Fruit fly (Drosophila melanogaster) whole organism, embryonic: Measurements from ENCODE around the gene CG7551.

Experiments
- BtbVII ChIP-seq: fragments of 200-800 bp; sonication (Bioruptor generic); optimal IDR thresholded peaks from 3 replicates; lab custom pipeline; 2017; ENCODE audit warnings: missing biosample characterization, mild to moderate bottlenecking, missing genetic modification characterization
- CG10321 ChIP-seq: fragments of 200-800 bp; sonication (Bioruptor generic); IDR thresholded peaks from 2 replicates; pipeline ENCODE4 v1.3.6; 2022; ENCODE audit warnings: missing biosample characterization, missing genetic modification characterization
- CG10366 ChIP-seq: fragments of 200-800 bp; sonication (Bioruptor generic); IDR thresholded peaks from 2 replicates; pipeline ENCODE4 v1.3.6; 2022; ENCODE audit warnings: missing biosample characterization, missing genetic modification characterization
- CG10959 ChIP-seq: fragments of 200-800 bp; sonication (Bioruptor generic); IDR thresholded peaks from 2 replicates; pipeline ENCODE4 v1.3.6; 2022; ENCODE audit warnings: missing biosample characterization, missing genetic modification characterization
- CG10979 ChIP-seq: fragments of 200-800 bp; sonication (Bioruptor generic); optimal IDR thresholded peaks from 2 replicates; lab custom pipeline; 2018; ENCODE audit warnings: missing biosample characterization, mild to moderate bottlenecking, missing genetic modification characterization, moderate library complexity
- CG11560 ChIP-seq: fragments of 200-800 bp; sonication (Bioruptor generic); IDR thresholded peaks from 3 replicates; pipeline ENCODE4 v1.3.6; 2022; ENCODE audit warnings: missing biosample characterization, missing genetic modification characterization
- CG12155 ChIP-seq: fragments of 200-800 bp; sonication (Bioruptor generic); optimal IDR thresholded peaks from 3 replicates; lab custom pipeline; 2016; ENCODE audit warnings: missing biosample characterization, missing genetic modification characterization
- CG13424 ChIP-seq: fragments of 200-800 bp; sonication (Bioruptor generic); optimal IDR thresholded peaks from 2 replicates; lab custom pipeline; 2019; ENCODE audit warnings: missing biosample characterization, mild to moderate bottlenecking, missing genetic modification characterization, moderate library complexity
- CG17361 ChIP-seq: fragments of 200-800 bp; sonication (Bioruptor generic); IDR thresholded peaks from 3 replicates; pipeline ENCODE4 v1.3.6; 2022; ENCODE audit warnings: missing biosample characterization, missing genetic modification characterization
- CG18476 ChIP-seq: fragments of 200-800 bp; sonication (Bioruptor generic); optimal IDR thresholded peaks from 2 replicates; lab custom pipeline; 2016; ENCODE audit warnings: missing biosample characterization, mild to moderate bottlenecking, missing genetic modification characterization
- CG18619 ChIP-seq: fragments of 200-800 bp; sonication (Bioruptor generic); optimal IDR thresholded peaks from 3 replicates; lab custom pipeline; 2017; ENCODE audit warnings: missing biosample characterization, mild to moderate bottlenecking, missing genetic modification characterization
- CG18764 ChIP-seq: fragments of 200-800 bp; sonication (Bioruptor generic); optimal IDR thresholded peaks from 3 replicates; lab custom pipeline; 2016; ENCODE audit warnings: missing biosample characterization, missing genetic modification characterization
- CG2120 ChIP-seq: fragments of 200-800 bp; sonication (Bioruptor generic); optimal IDR thresholded peaks from 3 replicates; lab custom pipeline; 2016; ENCODE audit warnings: missing biosample characterization, missing genetic modification characterization
- CG2202 ChIP-seq: fragments of 200-800 bp; sonication (Bioruptor generic); optimal IDR thresholded peaks from 2 replicates; lab custom pipeline; 2018; ENCODE audit warnings: missing biosample characterization, mild to moderate bottlenecking, missing genetic modification characterization
- CG30431 ChIP-seq: fragments of 200-800 bp; sonication (Bioruptor generic); optimal IDR thresholded peaks from 2 replicates; lab custom pipeline; 2017; ENCODE audit warnings: missing biosample characterization, missing genetic modification characterization
- CG33213 ChIP-seq: fragments of 200-800 bp; sonication (Bioruptor generic); optimal IDR thresholded peaks from 3 replicates; lab custom pipeline; 2016; ENCODE audit warnings: missing biosample characterization, missing genetic modification characterization
- CG33557 ChIP-seq: fragments of 200-800 bp; sonication (Bioruptor generic); optimal IDR thresholded peaks from 2 replicates; lab custom pipeline; 2019; ENCODE audit warnings: missing biosample characterization, mild to moderate bottlenecking, missing genetic modification characterization, moderate library complexity
- CG4424 ChIP-seq: fragments of 200-800 bp; sonication (Bioruptor generic); optimal IDR thresholded peaks from 3 replicates; lab custom pipeline; 2016; ENCODE audit warnings: missing biosample characterization, missing genetic modification characterization
- CG4617 ChIP-seq: fragments of 200-800 bp; sonication (Bioruptor generic); optimal IDR thresholded peaks from 3 replicates; lab custom pipeline; 2016; ENCODE audit warnings: missing biosample characterization, missing genetic modification characterization, borderline replicate concordance
- CG4854 ChIP-seq: fragments of 200-800 bp; sonication (Bioruptor generic); optimal IDR thresholded peaks from 2 replicates; lab custom pipeline; 2016; ENCODE audit warnings: missing biosample characterization, missing genetic modification characterization, inconsistent platforms
- CG7556 ChIP-seq: fragments of 200-800 bp; sonication (Bioruptor generic); optimal IDR thresholded peaks from 2 replicates; lab custom pipeline; 2017; ENCODE audit warnings: missing biosample characterization, mild to moderate bottlenecking, missing genetic modification characterization
- Chrac-16 ChIP-seq: fragments of 200-800 bp; sonication (Bioruptor generic); optimal IDR thresholded peaks from 3 replicates; lab custom pipeline; 2016; ENCODE audit warnings: missing biosample characterization, missing genetic modification characterization
- CoRest ChIP-seq: fragments of 200-800 bp; sonication (Bioruptor generic); optimal IDR thresholded peaks from 3 replicates; lab custom pipeline; 2018; ENCODE audit warnings: missing biosample characterization, mild to moderate bottlenecking, missing genetic modification characterization, moderate library complexity
- Deaf1 ChIP-seq: fragments of 200-800 bp; optimal IDR thresholded peaks from 3 replicates; lab custom pipeline; 2019; ENCODE audit warnings: missing biosample characterization, mild to moderate bottlenecking, missing genetic modification characterization, moderate library complexity
- Dip3 ChIP-seq: fragments of 200-800 bp; sonication (Bioruptor generic); optimal IDR thresholded peaks from 3 replicates; lab custom pipeline; 2016; ENCODE audit warnings: missing biosample characterization, missing genetic modification characterization
- Fer3 ChIP-seq: fragments of 200-800 bp; sonication (Bioruptor generic); optimal IDR thresholded peaks from 2 replicates; lab custom pipeline; 2018; ENCODE audit warnings: missing biosample characterization, mild to moderate bottlenecking, missing genetic modification characterization, moderate library complexity
- H2.0 ChIP-seq: fragments of 200-800 bp; sonication (Bioruptor generic); IDR thresholded peaks from 2 replicates; pipeline ENCODE4 v1.3.6; 2022; ENCODE audit warnings: missing biosample characterization, missing genetic modification characterization
- Mrtf ChIP-seq: fragments of 200-800 bp; sonication (Bioruptor generic); IDR thresholded peaks from 3 replicates; pipeline ENCODE4 v1.3.6; 2022; ENCODE audit warnings: missing biosample characterization, missing genetic modification characterization
- NC2α ChIP-seq: fragments of 200-800 bp; sonication (Bioruptor generic); optimal IDR thresholded peaks from 2 replicates; lab custom pipeline; 2016; ENCODE audit warnings: missing biosample characterization, missing genetic modification characterization
- Xbp1 ChIP-seq: fragments of 200-800 bp; sonication (Bioruptor generic); optimal IDR thresholded peaks from 3 replicates; lab custom pipeline; 2016; ENCODE audit warnings: missing biosample characterization, mild to moderate bottlenecking, missing genetic modification characterization
- ac ChIP-seq: fragments of 200-800 bp; sonication (Bioruptor generic); optimal IDR thresholded peaks from 3 replicates; lab custom pipeline; 2017; ENCODE audit warnings: missing biosample characterization, mild to moderate bottlenecking, missing genetic modification characterization
- bab2 ChIP-seq: fragments of 200-800 bp; sonication (Bioruptor generic); optimal IDR thresholded peaks from 2 replicates; lab custom pipeline; 2016; ENCODE audit warnings: missing biosample characterization, missing genetic modification characterization
- chif ChIP-seq, 2 experiments: fragments of 200-800 bp; sonication (Bioruptor generic); optimal IDR thresholded peaks; 3 replicates each; lab custom pipeline; 2016; ENCODE audit warnings: missing biosample characterization in 2 of 2, missing genetic modification characterization in 2 of 2
- chinmo ChIP-seq: fragments of 200-800 bp; sonication (Bioruptor generic); IDR thresholded peaks from 4 replicates; pipeline ENCODE4 v1.3.6; 2022; ENCODE audit warnings: missing biosample characterization, missing genetic modification characterization; ENCODE audit not compliant: partially characterized antibody
- crc ChIP-seq: fragments of 200-800 bp; sonication (Bioruptor generic); optimal IDR thresholded peaks from 2 replicates; lab custom pipeline; 2016; ENCODE audit warnings: missing biosample characterization, missing genetic modification characterization
- cwo ChIP-seq: fragments of 200-800 bp; sonication (Bioruptor generic); optimal IDR thresholded peaks from 3 replicates; lab custom pipeline; 2017; ENCODE audit warnings: missing biosample characterization, missing genetic modification characterization, mild to moderate bottlenecking, moderate library complexity, missing genetic modification reagents
- dimm ChIP-seq: fragments of 200-800 bp; sonication (Bioruptor generic); IDR thresholded peaks from 2 replicates; pipeline ENCODE4 v1.3.6; 2022; ENCODE audit warnings: missing biosample characterization, missing genetic modification characterization
- exex ChIP-seq: fragments of 200-800 bp; sonication (Bioruptor generic); optimal IDR thresholded peaks from 4 replicates; lab custom pipeline; 2018; ENCODE audit warnings: missing biosample characterization, mild to moderate bottlenecking, missing genetic modification characterization, moderate library complexity
- gcm ChIP-seq: fragments of 200-800 bp; sonication (Bioruptor generic); optimal IDR thresholded peaks from 2 replicates; lab custom pipeline; 2019; ENCODE audit warnings: missing biosample characterization, mild to moderate bottlenecking, missing genetic modification characterization, moderate library complexity
- ind ChIP-seq: fragments of 200-800 bp; sonication (Bioruptor generic); optimal IDR thresholded peaks from 3 replicates; lab custom pipeline; 2016; ENCODE audit warnings: missing biosample characterization, missing genetic modification characterization
- ken ChIP-seq: fragments of 200-800 bp; sonication (Bioruptor generic); IDR thresholded peaks from 3 replicates; pipeline ENCODE4 v1.3.6; 2022; ENCODE audit warnings: missing biosample characterization, missing genetic modification characterization
- nom ChIP-seq: fragments of 200-800 bp; sonication (Bioruptor generic); optimal IDR thresholded peaks from 2 replicates; lab custom pipeline; 2017; ENCODE audit warnings: missing biosample characterization, missing genetic modification characterization, mild to moderate bottlenecking, moderate library complexity, missing genetic modification reagents
- pita ChIP-seq: fragments of 200-800 bp; sonication (Bioruptor generic); optimal IDR thresholded peaks from 2 replicates; lab custom pipeline; 2017; ENCODE audit warnings: missing biosample characterization, mild to moderate bottlenecking, missing genetic modification characterization
- ranshi ChIP-seq: fragments of 200-800 bp; sonication (Bioruptor generic); IDR thresholded peaks from 2 replicates; pipeline ENCODE4 v1.3.6; 2022; ENCODE audit warnings: missing biosample characterization, missing genetic modification characterization
- scrt ChIP-seq: fragments of 200-800 bp; sonication (Bioruptor generic); optimal IDR thresholded peaks from 2 replicates; lab custom pipeline; 2018; ENCODE audit warnings: missing biosample characterization, mild to moderate bottlenecking, missing genetic modification characterization, moderate library complexity
- sens-2 ChIP-seq: fragments of 200-800 bp; sonication (Bioruptor generic); IDR thresholded peaks from 2 replicates; pipeline ENCODE4 v1.3.6; 2022; ENCODE audit warnings: missing biosample characterization, missing genetic modification characterization
- so ChIP-seq: fragments of 200-800 bp; sonication (Bioruptor generic); IDR thresholded peaks from 3 replicates; pipeline ENCODE4 v1.3.6; 2022; ENCODE audit warnings: missing biosample characterization, missing genetic modification characterization
- tgo ChIP-seq: fragments of 200-800 bp; sonication (Bioruptor generic); IDR thresholded peaks from 3 replicates; pipeline ENCODE4 v1.3.6; 2022; ENCODE audit warnings: missing biosample characterization, missing genetic modification characterization
- ttk ChIP-seq: fragments of 200-800 bp; sonication (Bioruptor generic); IDR thresholded peaks from 2 replicates; pipeline ENCODE4 v2.1.2; 2022; ENCODE audit warnings: missing biosample characterization, missing genetic modification characterization
- tup ChIP-seq: fragments of 200-800 bp; sonication (Bioruptor generic); optimal IDR thresholded peaks from 2 replicates; lab custom pipeline; 2016; ENCODE audit warnings: missing biosample characterization, mild to moderate bottlenecking, missing genetic modification characterization, moderate library complexity
- twi ChIP-seq: fragments of 200-800 bp; optimal IDR thresholded peaks from 2 replicates; lab custom pipeline; 2019; ENCODE audit warnings: missing biosample characterization, mild to moderate bottlenecking, missing genetic modification characterization, moderate library complexity

CG7551 gene

dm6 chr3L:11415382-11415781 is 42.9 kb upstream of the CG7551 start (continued):
- peak; percentile 75 for TF ChIP-seq CoRest
- TF ChIP-seq sens-2 (GFP tag; lab: Robert Waterston, UW), result peak; percentile 83
- peak; percentile 58 for TF ChIP-seq CG18764 (GFP tag; lab: Kevin White, UChicago)
- TF ChIP-seq so (GFP tag; lab: Robert Waterston, UW), result peak; percentile 67; the same call in 2 of the 3 replicates
- peak; percentile 24 for TF ChIP-seq twi (tag; lab: Kevin White, UChicago)
- peak; percentile 50 for TF ChIP-seq bab2
- TF ChIP-seq pita, result no peak
- TF ChIP-seq CG18476, result peak; percentile 67
- peak; percentile 93 for TF ChIP-seq CG10979
- TF ChIP-seq CG13424 (tag; lab: Kevin White, UChicago), result peak; percentile 66
- TF ChIP-seq CG4617 (GFP tag; lab: Kevin White, UChicago), result peak; percentile 36
- peak; percentile 77 for TF ChIP-seq CG4424
- TF ChIP-seq ac (GFP tag; lab: Kevin White, UChicago), result peak; percentile 66
- peak; percentile 36 for TF ChIP-seq tup (GFP tag; lab: Kevin White, UChicago)
- TF ChIP-seq CG30431 (GFP tag; lab: Kevin White, UChicago), result peak; percentile 58
- TF ChIP-seq Mrtf (GFP tag; lab: Robert Waterston, UW), result 0 out of 3 replicates have a peak, but pooled peaks have one; percentile 47
- TF ChIP-seq CG33557 (GFP tag; lab: Kevin White, UChicago), result peak; percentile 76
- TF ChIP-seq ind (GFP tag; lab: Kevin White, UChicago), result peak; percentile 58
- TF ChIP-seq ttk (GFP tag; lab: Robert Waterston, UW), result peak; percentile 72
- TF ChIP-seq CG2120 (GFP tag; lab: Kevin White, UChicago), result no peak
- peak; percentile 58 for TF ChIP-seq ranshi
- TF ChIP-seq tgo, result peak; percentile 67
- peak; percentile 53; the same call in 1 of the 2 replicates for TF ChIP-seq H2.0 (GFP tag; lab: Robert Waterston, UW)
- peak; percentile 92 for TF ChIP-seq CG10959 (GFP tag; lab: Robert Waterston, UW)
- TF ChIP-seq Dip3, result no peak
- peak; percentile 44 for TF ChIP-seq CG4854 (GFP tag; lab: Kevin White, UChicago)
- peak; percentile 37 for TF ChIP-seq NC2α (GFP tag; lab: Kevin White, UChicago)
- peak; percentile 33 for TF ChIP-seq Fer3 (tag; lab: Kevin White, UChicago)
- peak; percentile 82 for TF ChIP-seq Chrac-16 (GFP tag; lab: Kevin White, UChicago)
- TF ChIP-seq scrt (GFP tag; lab: Kevin White, UChicago), result peak; percentile 10
- no peak for TF ChIP-seq CG18619
- TF ChIP-seq CG2202 (tag; lab: Kevin White, UChicago), result peak; percentile 85
- peak; percentile 12 for TF ChIP-seq CG33213
- peak; percentile 30 for TF ChIP-seq Deaf1
- TF ChIP-seq BtbVII, result peak; percentile 12
- peak; percentile 68 for TF ChIP-seq Xbp1
- peak; percentile 6 for TF ChIP-seq nom (GFP tag; lab: Kevin White, UChicago)
- no peak for TF ChIP-seq exex
- peak; percentile 31 for TF ChIP-seq cwo (GFP tag; lab: Kevin White, UChicago)
- no peak for TF ChIP-seq chinmo (GFP tag; lab: Robert Waterston, UW)
- TF ChIP-seq CG10366 (GFP tag; lab: Robert Waterston, UW), result peak; percentile 64
- TF ChIP-seq CG11560 (tag; lab: Robert Waterston, UW), result no peak
- TF ChIP-seq dimm, result peak; percentile 46; the same call in 1 of the 2 replicates
- TF ChIP-seq CG7556 (GFP tag; lab: Kevin White, UChicago), result peak; percentile 75
- TF ChIP-seq ken, result 0 out of 3 replicates have a peak, but pooled peaks have one; percentile 19
- peak; percentile 83 for TF ChIP-seq gcm
- TF ChIP-seq CG10321, result no peak
- peak; percentile 55 to 68 for TF ChIP-seq chif (GFP tag; optimal IDR thresholded peaks at IDR 0.05; lab: Kevin White, UChicago)
- peak; percentile 61 for TF ChIP-seq CG12155
- TF ChIP-seq crc, result no peak
- peak; percentile 80 for TF ChIP-seq CG17361 (GFP tag; lab: Robert Waterston, UW)
